Worm (Caenorhabditis elegans) whole organism, L1 larva: ENCODE measurements around the gene K04F1.9.
A peak's percentile ranks its signal among the peaks of the same experiment; 100 is the strongest.

Source experiments
- C04F5.9 ChIP-seq: sonication (generic microtip); optimal IDR thresholded peaks from 2 replicates; lab custom pipeline; 2016; ENCODE audit warnings: missing genetic modification characterization, missing compliant biosample characterization
- C16A3.4 ChIP-seq: fragments of 150-350 bp; optimal IDR thresholded peaks from 2 replicates; lab custom pipeline; 2014; ENCODE audit warnings: missing biosample characterization, missing genetic modification characterization
- F16B12.6 ChIP-seq: fragments of 150-350 bp; optimal IDR thresholded peaks from 2 replicates; lab custom pipeline; 2014; ENCODE audit warnings: missing biosample characterization, missing genetic modification characterization
- blmp-1 ChIP-seq: fragments of 150-350 bp; optimal IDR thresholded peaks from 2 replicates; lab custom pipeline; 2014; ENCODE audit warnings: missing biosample characterization, missing genetic modification characterization
- ceh-63 ChIP-seq: fragments of 200-800 bp; sonication (Bioruptor generic); optimal IDR thresholded peaks from 2 replicates; lab custom pipeline; 2018; ENCODE audit warnings: mild to moderate bottlenecking, missing genetic modification characterization, missing compliant biosample characterization
- ceh-8 ChIP-seq: fragments of 200-800 bp; sonication (Bioruptor generic); optimal IDR thresholded peaks from 2 replicates; lab custom pipeline; 2018; ENCODE audit warnings: mild to moderate bottlenecking, missing genetic modification characterization, moderate library complexity, missing compliant biosample characterization
- ceh-88 ChIP-seq: fragments of 200-800 bp; sonication (Bioruptor generic); IDR thresholded peaks from 2 replicates; pipeline ENCODE4 v1.3.6; 2022; ENCODE audit warnings: missing genetic modification characterization, missing compliant biosample characterization
- ceh-90 ChIP-seq: sonication (generic microtip); optimal IDR thresholded peaks from 2 replicates; lab custom pipeline; 2016; ENCODE audit warnings: missing genetic modification characterization, missing compliant biosample characterization
- dsc-1 ChIP-seq: sonication (generic microtip); optimal IDR thresholded peaks from 2 replicates; lab custom pipeline; 2016; ENCODE audit warnings: mild to moderate bottlenecking, missing genetic modification characterization, missing compliant biosample characterization
- efl-1 ChIP-seq, 4 experiments: fragments of 150-350 bp; optimal IDR thresholded peaks in 3 of 4; peaks in 1 of 4; 1 replicate in 1 of 4; 2 replicates in 3 of 4; lab custom pipeline; 2014; ENCODE audit warnings: missing biosample characterization in 2 of 4, missing genetic modification characterization in 2 of 4, missing genetic modification reagents in 2 of 4
- efl-3 ChIP-seq: fragments of 200-800 bp; sonication (Bioruptor generic); optimal IDR thresholded peaks from 2 replicates; lab custom pipeline; 2018; ENCODE audit warnings: mild to moderate bottlenecking, missing genetic modification characterization, missing compliant biosample characterization
- egl-27 ChIP-seq, 2 experiments: fragments of 150-350 bp in 1 of 2; sonication (generic microtip); optimal IDR thresholded peaks; 3 replicates each; lab custom pipeline; 2017 to 2018; ENCODE audit warnings: missing biosample characterization in 2 of 2, missing genetic modification characterization in 2 of 2, missing genetic modification reagents in 2 of 2
- elt-2 ChIP-seq: sonication (generic microtip); optimal IDR thresholded peaks from 2 replicates; lab custom pipeline; 2016; ENCODE audit warnings: missing genetic modification characterization, mild to moderate bottlenecking, inconsistent platforms, missing compliant biosample characterization, missing genetic modification reagents
- ets-5 ChIP-seq: fragments of 200-800 bp; sonication (Bioruptor generic); IDR thresholded peaks from 2 replicates; pipeline ENCODE4 v1.3.6; 2022; ENCODE audit warnings: missing genetic modification characterization, missing compliant biosample characterization
- fkh-10 ChIP-seq: sonication (generic microtip); optimal IDR thresholded peaks from 2 replicates; lab custom pipeline; 2017; ENCODE audit warnings: missing biosample characterization, missing genetic modification reagents, missing genetic modification characterization
- fkh-4 ChIP-seq: sonication (generic microtip); optimal IDR thresholded peaks from 2 replicates; lab custom pipeline; 2016; ENCODE audit warnings: missing compliant biosample characterization, missing genetic modification characterization, borderline replicate concordance
- fos-1 ChIP-seq: fragments of 150-350 bp; optimal IDR thresholded peaks from 2 replicates; lab custom pipeline; 2014; ENCODE audit warnings: missing biosample characterization, missing genetic modification characterization
- grh-1 ChIP-seq: fragments of 200-800 bp; sonication (Bioruptor generic); IDR thresholded peaks from 2 replicates; pipeline ENCODE4 v1.3.6; 2022; ENCODE audit warnings: missing genetic modification reagents, missing genetic modification characterization, missing compliant biosample characterization
- hlh-17 ChIP-seq: fragments of 200-800 bp; sonication (Bioruptor generic); optimal IDR thresholded peaks from 2 replicates; lab custom pipeline; 2018; ENCODE audit warnings: missing genetic modification characterization, mild to moderate bottlenecking, missing compliant biosample characterization, moderate library complexity, borderline replicate concordance
- hlh-4 ChIP-seq: sonication (generic microtip); optimal IDR thresholded peaks from 2 replicates; lab custom pipeline; 2016; ENCODE audit warnings: mild to moderate bottlenecking, missing genetic modification characterization, missing compliant biosample characterization
- irx-1 ChIP-seq: sonication (generic microtip); optimal IDR thresholded peaks from 2 replicates; lab custom pipeline; 2016; ENCODE audit warnings: missing genetic modification characterization, missing compliant biosample characterization
- isw-1 ChIP-seq: fragments of 200-800 bp; sonication (Bioruptor generic); IDR thresholded peaks from 2 replicates; pipeline ENCODE4 v1.3.6; 2022; ENCODE audit warnings: missing genetic modification characterization, missing compliant biosample characterization
- lin-14 ChIP-seq: fragments of 200-800 bp; sonication (Bioruptor generic); optimal IDR thresholded peaks from 2 replicates; lab custom pipeline; 2018; ENCODE audit warnings: mild to moderate bottlenecking, missing genetic modification characterization, moderate library complexity, missing compliant biosample characterization
- lin-39 ChIP-seq: fragments of 150-350 bp; optimal IDR thresholded peaks from 2 replicates; lab custom pipeline; 2014; ENCODE audit warnings: missing biosample characterization, missing genetic modification reagents, missing genetic modification characterization
- lir-3 ChIP-seq: sonication (generic microtip); optimal IDR thresholded peaks from 2 replicates; lab custom pipeline; 2016; ENCODE audit warnings: mild to moderate bottlenecking, missing genetic modification characterization, moderate library complexity, missing compliant biosample characterization; ENCODE audit not compliant: poor library complexity
- mab-9 ChIP-seq: fragments of 200-800 bp; sonication (Bioruptor generic); IDR thresholded peaks from 2 replicates; pipeline ENCODE4 v1.3.6; 2022; ENCODE audit warnings: missing genetic modification reagents, missing genetic modification characterization, missing compliant biosample characterization
- mef-2 ChIP-seq: fragments of 150-350 bp; optimal IDR thresholded peaks from 2 replicates; lab custom pipeline; 2014; ENCODE audit warnings: missing biosample characterization, missing genetic modification characterization
- nhr-237 ChIP-seq: fragments of 150-350 bp; optimal IDR thresholded peaks from 2 replicates; lab custom pipeline; 2014; ENCODE audit warnings: missing biosample characterization, missing genetic modification characterization
- nhr-28 ChIP-seq: fragments of 150-350 bp; optimal IDR thresholded peaks from 2 replicates; lab custom pipeline; 2014; ENCODE audit warnings: missing biosample characterization, missing genetic modification characterization
- nhr-47 ChIP-seq: sonication (generic microtip); optimal IDR thresholded peaks from 2 replicates; lab custom pipeline; 2016; ENCODE audit warnings: mild to moderate bottlenecking, missing genetic modification characterization, moderate library complexity, missing compliant biosample characterization
- nhr-76 ChIP-seq: sonication (generic microtip); optimal IDR thresholded peaks from 2 replicates; lab custom pipeline; 2017; ENCODE audit warnings: missing biosample characterization, missing genetic modification characterization
- nhr-77 ChIP-seq: fragments of 150-350 bp; optimal IDR thresholded peaks from 2 replicates; lab custom pipeline; 2014; ENCODE audit warnings: missing biosample characterization, missing genetic modification characterization
- nhr-85 ChIP-seq: sonication (generic microtip); peaks from one replicate; lab custom pipeline; 2016; ENCODE audit warnings: missing genetic modification characterization, inconsistent platforms, missing compliant biosample characterization
- nhr-90 ChIP-seq: sonication (generic microtip); optimal IDR thresholded peaks from 2 replicates; lab custom pipeline; 2016; ENCODE audit warnings: mild to moderate bottlenecking, missing genetic modification characterization, missing compliant biosample characterization; ENCODE audit not compliant: poor library complexity
- pqm-1 ChIP-seq: sonication (generic microtip); optimal IDR thresholded peaks from 3 replicates; lab custom pipeline; 2017; ENCODE audit warnings: missing biosample characterization, missing genetic modification characterization
- rnt-1 ChIP-seq: sonication (generic microtip); optimal IDR thresholded peaks from 2 replicates; lab custom pipeline; 2016; ENCODE audit warnings: mild to moderate bottlenecking, missing genetic modification characterization, moderate library complexity, missing compliant biosample characterization
- skn-1 ChIP-seq: fragments of 150-350 bp; optimal IDR thresholded peaks from 2 replicates; lab custom pipeline; 2014; ENCODE audit warnings: missing biosample characterization, missing genetic modification characterization
- snpc-4 ChIP-seq: fragments of 150-350 bp; optimal IDR thresholded peaks from 2 replicates; lab custom pipeline; 2014; ENCODE audit warnings: missing biosample characterization, missing genetic modification characterization
- snu-23 ChIP-seq: sonication (generic microtip); optimal IDR thresholded peaks from 2 replicates; lab custom pipeline; 2016; ENCODE audit warnings: missing genetic modification characterization, missing compliant biosample characterization
- sup-37 ChIP-seq: fragments of 200-800 bp; sonication (Bioruptor generic); optimal IDR thresholded peaks from 2 replicates; lab custom pipeline; 2018; ENCODE audit warnings: mild to moderate bottlenecking, missing genetic modification characterization, missing compliant biosample characterization
- tlp-1 ChIP-seq: fragments of 150-350 bp; optimal IDR thresholded peaks from 2 replicates; lab custom pipeline; 2014; ENCODE audit warnings: missing biosample characterization, missing genetic modification characterization
- unc-130 ChIP-seq: fragments of 150-350 bp; optimal IDR thresholded peaks from 2 replicates; lab custom pipeline; 2017; ENCODE audit warnings: missing biosample characterization, missing genetic modification characterization, inconsistent platforms
- unc-30 ChIP-seq: sonication (generic microtip); optimal IDR thresholded peaks from 2 replicates; lab custom pipeline; 2017; ENCODE audit warnings: missing biosample characterization, missing genetic modification characterization
- vab-15 ChIP-seq: sonication (generic microtip); optimal IDR thresholded peaks from 2 replicates; lab custom pipeline; 2017; ENCODE audit warnings: missing genotype, mild to moderate bottlenecking, missing genetic modification characterization, missing compliant biosample characterization
- zag-1 ChIP-seq: fragments of 150-350 bp; optimal IDR thresholded peaks from 2 replicates; lab custom pipeline; 2014; ENCODE audit warnings: missing biosample characterization, missing genetic modification characterization
- zip-4 ChIP-seq: fragments of 200-800 bp; sonication (Bioruptor generic); optimal IDR thresholded peaks from 2 replicates; lab custom pipeline; 2018; ENCODE audit warnings: mild to moderate bottlenecking, missing genetic modification characterization, moderate library complexity, missing compliant biosample characterization
- ztf-4 ChIP-seq: fragments of 150-350 bp; optimal IDR thresholded peaks from 2 replicates; lab custom pipeline; 2014; ENCODE audit warnings: missing biosample characterization, missing genetic modification characterization

K04F1.9 gene

DNA sequence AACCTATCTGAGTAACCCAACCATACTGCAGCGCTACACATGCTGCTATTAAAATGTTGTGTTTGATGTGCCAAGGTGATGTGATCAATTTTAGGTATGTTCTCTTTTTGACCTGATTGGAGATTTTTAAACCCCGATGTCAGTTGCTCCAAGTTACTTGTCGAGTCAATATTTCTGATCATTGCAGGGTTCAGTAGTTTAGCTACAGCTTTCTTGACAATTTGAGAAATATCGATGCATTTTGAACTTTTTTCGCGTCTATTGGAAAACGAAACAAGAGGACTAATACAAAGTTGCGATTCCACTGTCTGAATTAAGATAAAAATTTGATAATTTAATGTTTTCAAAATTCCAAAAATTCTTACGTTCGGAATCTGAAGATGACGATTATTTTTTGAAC, 41.6 kb upstream of the K04F1.9 start:
- TF ChIP-seq sup-37 (GFP tag; lab: Kevin White, UChicago) (no peak), rnt-1 (tag; lab: Kevin White, UChicago) (no peak), pqm-1 (tag; lab: Kevin White, UChicago) (no peak), nhr-76 (tag; lab: Kevin White, UChicago) (no peak), nhr-28 (tag; lab: Kevin White, UChicago) (no peak), hlh-17 (GFP tag; lab: Kevin White, UChicago) (no peak), nhr-85 (tag; lab: Kevin White, UChicago) (no peak), mef-2 (tag; lab: Kevin White, UChicago) (no peak), elt-2 (tag; lab: Kevin White, UChicago) (no peak), dsc-1 (no peak)
- TF ChIP-seq, all 84 proteins: peak for 0

DNA sequence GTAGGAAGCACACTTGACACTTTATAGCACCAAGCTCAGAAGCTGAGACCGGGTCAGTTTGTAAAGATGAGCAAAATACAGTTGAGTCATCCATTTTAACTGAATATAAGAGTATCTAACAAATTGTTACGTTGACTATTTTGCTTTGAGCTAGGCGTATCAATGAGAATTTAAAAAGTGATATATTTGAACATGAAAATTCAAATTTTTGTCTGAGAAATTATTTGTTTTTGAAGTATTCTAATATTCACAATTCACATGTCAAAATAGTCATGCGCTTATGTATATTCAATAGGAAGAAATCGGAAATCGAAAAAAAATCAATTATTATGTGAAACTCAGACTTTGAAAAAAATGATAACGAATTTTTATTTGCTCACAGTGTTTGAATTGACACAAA, 40.7 kb upstream of the K04F1.9 start, which contains the start of gene nhr-110:
nhr-110 (minus strand) TSS at position 101 of the 400 bp plus-strand sequence.
- TF ChIP-seq grh-1 (GFP tag; lab: Robert Waterston, UW) (no peak), ztf-4 (tag; lab: Kevin White, UChicago) (no peak), zag-1 (tag; lab: Kevin White, UChicago) (no peak), blmp-1 (tag; lab: Kevin White, UChicago) (no peak), unc-30 (no peak), nhr-77 (tag; lab: Kevin White, UChicago) (no peak), lin-39 (tag; lab: Kevin White, UChicago) (no peak), ceh-8 (GFP tag; lab: Kevin White, UChicago) (no peak), C04F5.9 (tag; lab: Kevin White, UChicago) (no peak), tlp-1 (tag; lab: Kevin White, UChicago) (no peak), isw-1 (GFP tag; lab: Robert Waterston, UW) (no peak), ets-5 (GFP tag; lab: Robert Waterston, UW) (no peak), lin-14 (no peak), nhr-237 (tag; lab: Kevin White, UChicago) (no peak), nhr-47 (no peak), zip-4 (GFP tag; lab: Kevin White, UChicago) (no peak), ceh-90 (tag; lab: Kevin White, UChicago) (no peak)

DNA sequence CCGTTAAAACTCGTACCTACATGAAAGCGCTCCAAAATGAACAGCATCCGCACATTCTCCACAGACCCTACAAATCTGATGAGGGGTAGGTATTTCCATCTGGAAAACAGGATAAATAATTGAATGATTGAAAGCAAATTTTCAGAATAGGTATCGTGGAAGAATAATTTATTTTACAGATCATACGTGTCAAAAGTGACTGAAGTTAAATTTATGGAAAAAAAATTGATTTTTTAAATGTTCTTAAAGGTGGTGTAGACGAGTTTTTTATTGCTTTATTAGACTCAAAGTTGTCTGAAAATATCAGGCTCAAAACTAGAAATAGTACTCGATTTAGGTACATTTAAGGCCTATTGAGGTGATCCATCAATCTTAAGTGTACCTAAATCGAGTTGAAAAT, 38.3 kb upstream of the K04F1.9 start, which contains the start of gene nhr-237:
nhr-237 (minus strand) TSS at position 101 of the 400 bp plus-strand sequence.
- TF ChIP-seq ceh-88 (GFP tag; lab: Robert Waterston, UW) (no peak), skn-1 (tag; lab: Kevin White, UChicago) (no peak), fkh-4 (no peak), lir-3 (no peak), nhr-76 (tag; lab: Kevin White, UChicago) (no peak)

DNA sequence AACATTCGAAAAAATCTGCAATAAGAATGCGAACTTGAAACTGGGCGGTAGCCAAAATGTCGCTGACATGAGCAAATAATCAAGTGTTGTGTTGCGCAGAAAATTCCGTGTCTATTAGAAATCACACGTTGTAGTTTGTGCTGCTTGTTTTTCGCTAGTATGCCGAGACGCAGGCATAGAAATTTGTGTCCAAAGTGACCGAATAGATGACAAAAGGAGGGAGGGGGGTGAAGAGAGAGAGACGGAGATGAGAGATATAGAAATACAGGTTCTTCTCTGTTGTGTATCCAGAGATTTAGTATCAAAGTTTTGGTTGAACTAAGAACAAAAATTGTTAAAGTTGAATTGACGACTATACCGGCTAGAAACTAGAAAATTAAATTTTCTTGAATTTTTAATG, 37.8 kb upstream of the K04F1.9 start:
- TF ChIP-seq skn-1 (tag; lab: Kevin White, UChicago) (peak; percentile 81), nhr-77 (tag; lab: Kevin White, UChicago) (peak; percentile 96), zip-4 (GFP tag; lab: Kevin White, UChicago) (no peak), unc-30 (no peak), sup-37 (GFP tag; lab: Kevin White, UChicago) (no peak), unc-130 (no peak), F16B12.6 (tag; lab: Kevin White, UChicago) (no peak), irx-1 (tag; lab: Kevin White, UChicago) (no peak), vab-15 (tag; lab: Kevin White, UChicago) (no peak), fkh-10 (GFP tag; lab: Kevin White, UChicago) (no peak), egl-27 (tag; optimal IDR thresholded peaks at IDR 0.05; lab: Kevin White, UChicago) (no peak), C04F5.9 (tag; lab: Kevin White, UChicago) (no peak), snpc-4 (tag; lab: Kevin White, UChicago) (no peak), efl-1 (optimal IDR thresholded peaks at IDR 0.05; lab: Kevin White, UChicago) (peak; percentile 5 to 6), efl-1 (GFP tag; optimal IDR thresholded peaks at IDR 0.05 in 1 of 2; lab: Kevin White, UChicago) (no peak), elt-2 (tag; lab: Kevin White, UChicago) (no peak), C16A3.4 (tag; lab: Kevin White, UChicago) (no peak), nhr-90 (tag; lab: Kevin White, UChicago) (peak; percentile 47), fos-1 (tag; lab: Kevin White, UChicago) (no peak), efl-3 (GFP tag; lab: Kevin White, UChicago) (no peak), hlh-4 (tag; lab: Kevin White, UChicago) (no peak), snu-23 (peak; percentile 54), blmp-1 (tag; lab: Kevin White, UChicago) (peak; percentile 65), mab-9 (no peak), ceh-63 (GFP tag; lab: Kevin White, UChicago) (no peak)
